Fruit fly (Drosophila melanogaster) whole organism, embryonic: ENCODE results near the gene VhaM9.7-d.

ENCODE experiments used
- Asciz ChIP-seq: fragments of 200-800 bp; sonication (Bioruptor generic); optimal IDR thresholded peaks from 2 replicates; lab custom pipeline; 2017; ENCODE audit warnings: missing biosample characterization, mild to moderate bottlenecking, missing genetic modification characterization, missing genetic modification reagents
- CG10366 ChIP-seq: fragments of 200-800 bp; sonication (Bioruptor generic); IDR thresholded peaks from 2 replicates; pipeline ENCODE4 v1.3.6; 2022; ENCODE audit warnings: missing biosample characterization, missing genetic modification characterization
- CG11560 ChIP-seq: fragments of 200-800 bp; sonication (Bioruptor generic); IDR thresholded peaks from 3 replicates; pipeline ENCODE4 v1.3.6; 2022; ENCODE audit warnings: missing biosample characterization, missing genetic modification characterization
- CG12236 ChIP-seq: fragments of 200-800 bp; sonication (Bioruptor generic); optimal IDR thresholded peaks from 2 replicates; lab custom pipeline; 2016; ENCODE audit warnings: missing biosample characterization, missing genetic modification characterization
- CG13775 ChIP-seq: fragments of 200-800 bp; sonication (Bioruptor generic); optimal IDR thresholded peaks from 3 replicates; lab custom pipeline; 2017; ENCODE audit warnings: missing biosample characterization, mild to moderate bottlenecking, missing genetic modification characterization
- CG14860 ChIP-seq: fragments of 200-800 bp; sonication (Bioruptor generic); IDR thresholded peaks from 3 replicates; pipeline ENCODE4 v1.3.6; 2022; ENCODE audit warnings: missing biosample characterization, missing genetic modification characterization; ENCODE audit not compliant: partially characterized antibody
- CG15269 ChIP-seq: fragments of 200-800 bp; sonication (Bioruptor generic); optimal IDR thresholded peaks from 2 replicates; lab custom pipeline; 2018; ENCODE audit warnings: missing biosample characterization, mild to moderate bottlenecking, missing genetic modification characterization, moderate library complexity
- CG15601 ChIP-seq: fragments of 200-800 bp; sonication (Bioruptor generic); optimal IDR thresholded peaks from 3 replicates; lab custom pipeline; 2019; ENCODE audit warnings: missing biosample characterization, mild to moderate bottlenecking, missing genetic modification characterization, moderate library complexity
- CG1647 ChIP-seq: fragments of 200-800 bp; sonication (Bioruptor generic); optimal IDR thresholded peaks from 3 replicates; lab custom pipeline; 2016; ENCODE audit warnings: missing biosample characterization, missing genetic modification characterization
- CG2116 ChIP-seq: fragments of 200-800 bp; sonication (Bioruptor generic); optimal IDR thresholded peaks from 3 replicates; lab custom pipeline; 2018; ENCODE audit warnings: missing biosample characterization, mild to moderate bottlenecking, missing genetic modification characterization
- CG2129 ChIP-seq: fragments of 200-800 bp; sonication (Bioruptor generic); IDR thresholded peaks from 2 replicates; pipeline ENCODE4 v1.3.6; 2022; ENCODE audit warnings: missing biosample characterization, missing genetic modification characterization; ENCODE audit not compliant: partially characterized antibody
- CG32767 ChIP-seq: fragments of 200-800 bp; sonication (Bioruptor generic); IDR thresholded peaks from 2 replicates; pipeline ENCODE4 v1.3.6; 2022; ENCODE audit warnings: missing biosample characterization, missing genetic modification characterization
- CG3838 ChIP-seq: fragments of 200-800 bp; sonication (Bioruptor generic); optimal IDR thresholded peaks from 3 replicates; lab custom pipeline; 2016; ENCODE audit warnings: missing biosample characterization, missing genetic modification characterization
- CG4617 ChIP-seq: fragments of 200-800 bp; sonication (Bioruptor generic); optimal IDR thresholded peaks from 3 replicates; lab custom pipeline; 2016; ENCODE audit warnings: missing biosample characterization, missing genetic modification characterization, borderline replicate concordance
- CG7839 ChIP-seq: fragments of 200-800 bp; sonication (Bioruptor generic); optimal IDR thresholded peaks from 3 replicates; lab custom pipeline; 2018; ENCODE audit warnings: missing biosample characterization, mild to moderate bottlenecking, missing genetic modification characterization, moderate library complexity
- CG7928 ChIP-seq: fragments of 200-800 bp; sonication (Bioruptor generic); optimal IDR thresholded peaks from 2 replicates; lab custom pipeline; 2017; ENCODE audit warnings: missing biosample characterization, mild to moderate bottlenecking, missing genetic modification characterization
- CG7987 ChIP-seq: fragments of 200-800 bp; sonication (Bioruptor generic); optimal IDR thresholded peaks from 2 replicates; lab custom pipeline; 2018; ENCODE audit warnings: missing biosample characterization, mild to moderate bottlenecking, missing genetic modification characterization, moderate library complexity
- CG8290 ChIP-seq, 3 experiments: fragments of 200-800 bp; sonication (Bioruptor generic); optimal IDR thresholded peaks; 2 replicates each; lab custom pipeline; 2016 to 2019; ENCODE audit warnings: missing biosample characterization in 3 of 3, missing genetic modification characterization in 3 of 3, mild to moderate bottlenecking in 2 of 3, moderate library complexity in 1 of 3
- CG8765 ChIP-seq: fragments of 200-800 bp; sonication (Bioruptor generic); IDR thresholded peaks from 2 replicates; pipeline ENCODE4 v1.3.6; 2022; ENCODE audit warnings: missing biosample characterization, missing genetic modification characterization
- CG9817 ChIP-seq: fragments of 200-800 bp; sonication (Bioruptor generic); optimal IDR thresholded peaks from 2 replicates; lab custom pipeline; 2018; ENCODE audit warnings: missing biosample characterization, mild to moderate bottlenecking, missing genetic modification characterization, moderate library complexity
- CTCF ChIP-seq: fragments of 200-800 bp; sonication (Bioruptor generic); optimal IDR thresholded peaks from 2 replicates; lab custom pipeline; 2017; ENCODE audit warnings: missing biosample characterization, mild to moderate bottlenecking, missing genetic modification characterization, moderate library complexity
- Drgx ChIP-seq: fragments of 200-800 bp; sonication (Bioruptor generic); IDR thresholded peaks from 2 replicates; pipeline ENCODE4 v1.3.6; 2022; ENCODE audit warnings: missing biosample characterization, missing genetic modification characterization
- ERR ChIP-seq: fragments of 200-800 bp; sonication (Bioruptor generic); optimal IDR thresholded peaks from 2 replicates; lab custom pipeline; 2016; ENCODE audit warnings: missing biosample characterization, missing genetic modification characterization
- Hmx ChIP-seq: fragments of 200-800 bp; sonication (Bioruptor generic); optimal IDR thresholded peaks from 2 replicates; lab custom pipeline; 2016; ENCODE audit warnings: missing biosample characterization, missing genetic modification characterization
- Hr78 ChIP-seq, 2 experiments: fragments of 200-800 bp in 1 of 2; fragments of >200 bp in 1 of 2; sonication (Bioruptor generic) in 1 of 2; optimal IDR thresholded peaks; 2 replicates each; lab custom pipeline; 2017 to 2019; ENCODE audit warnings: missing biosample characterization in 2 of 2, missing genetic modification characterization in 2 of 2, mild to moderate bottlenecking in 1 of 2, moderate library complexity in 1 of 2
- Jarid2 ChIP-seq: fragments of 200-800 bp; sonication (Bioruptor generic); optimal IDR thresholded peaks from 3 replicates; lab custom pipeline; 2017; ENCODE audit warnings: mild to moderate bottlenecking, missing biosample characterization, missing genetic modification reagents, missing genetic modification characterization
- Nf-YC ChIP-seq: fragments of 200-800 bp; optimal IDR thresholded peaks from 3 replicates; lab custom pipeline; 2019; ENCODE audit warnings: missing biosample characterization, mild to moderate bottlenecking, missing genetic modification characterization, moderate library complexity
- Sin3A ChIP-seq: fragments of >200 bp; optimal IDR thresholded peaks from 2 replicates; lab custom pipeline; 2018
- Vsx1 ChIP-seq: fragments of 200-800 bp; sonication (Bioruptor generic); optimal IDR thresholded peaks from 2 replicates; lab custom pipeline; 2017; ENCODE audit warnings: missing biosample characterization, mild to moderate bottlenecking, missing genetic modification characterization, missing genetic modification reagents
- Xbp1 ChIP-seq: fragments of 200-800 bp; sonication (Bioruptor generic); optimal IDR thresholded peaks from 3 replicates; lab custom pipeline; 2016; ENCODE audit warnings: missing biosample characterization, mild to moderate bottlenecking, missing genetic modification characterization
- ac ChIP-seq: fragments of 200-800 bp; sonication (Bioruptor generic); optimal IDR thresholded peaks from 3 replicates; lab custom pipeline; 2017; ENCODE audit warnings: missing biosample characterization, mild to moderate bottlenecking, missing genetic modification characterization
- al ChIP-seq: fragments of 200-800 bp; sonication (Bioruptor generic); IDR thresholded peaks from 2 replicates; pipeline ENCODE4 v1.3.6; 2022; ENCODE audit warnings: missing biosample characterization, missing genetic modification characterization
- bbx ChIP-seq: fragments of 200-800 bp; sonication (Bioruptor generic); IDR thresholded peaks from 2 replicates; pipeline ENCODE4 v1.3.6; 2022; ENCODE audit warnings: missing biosample characterization, missing genetic modification characterization; ENCODE audit not compliant: partially characterized antibody
- corto ChIP-seq: fragments of 200-800 bp; sonication (Bioruptor generic); optimal IDR thresholded peaks from 2 replicates; lab custom pipeline; 2016; ENCODE audit warnings: missing biosample characterization, mild to moderate bottlenecking, missing genetic modification characterization, moderate library complexity
- dmrt99B ChIP-seq: fragments of 200-800 bp; sonication (Bioruptor generic); optimal IDR thresholded peaks from 2 replicates; lab custom pipeline; 2018; ENCODE audit warnings: missing biosample characterization, mild to moderate bottlenecking, missing genetic modification characterization, moderate library complexity
- fu2 ChIP-seq: fragments of 200-800 bp; sonication (Bioruptor generic); optimal IDR thresholded peaks from 2 replicates; lab custom pipeline; 2016; ENCODE audit warnings: missing biosample characterization, missing genetic modification characterization
- ham ChIP-seq: fragments of 200-800 bp; sonication (Bioruptor generic); IDR thresholded peaks from 2 replicates; pipeline ENCODE4 v1.3.6; 2022; ENCODE audit warnings: missing biosample characterization, missing genetic modification characterization
- insv ChIP-seq, 2 experiments: fragments of 200-800 bp; sonication (Bioruptor generic); optimal IDR thresholded peaks; 3 replicates each; lab custom pipeline; 2016 to 2018; ENCODE audit warnings: missing biosample characterization in 2 of 2, missing genetic modification characterization in 2 of 2
- kah ChIP-seq: fragments of 200-800 bp; sonication (Bioruptor generic); optimal IDR thresholded peaks from 2 replicates; lab custom pipeline; 2018; ENCODE audit warnings: missing biosample characterization, mild to moderate bottlenecking, missing genetic modification characterization
- mld ChIP-seq: fragments of 200-800 bp; sonication (Bioruptor generic); IDR thresholded peaks from 3 replicates; pipeline ENCODE4 v1.3.6; 2022; ENCODE audit warnings: missing biosample characterization, missing genetic modification characterization; ENCODE audit not compliant: partially characterized antibody
- otp ChIP-seq: fragments of 200-800 bp; sonication (Bioruptor generic); IDR thresholded peaks from 3 replicates; pipeline ENCODE4, ENCODE4 v1.3.6; 2022; ENCODE audit warnings: missing biosample characterization, missing genetic modification characterization
- p53 ChIP-seq: fragments of 200-800 bp; sonication (Bioruptor generic); optimal IDR thresholded peaks from 2 replicates; lab custom pipeline; 2016; ENCODE audit warnings: missing biosample characterization, missing genetic modification characterization
- phol ChIP-seq: fragments of 200-800 bp; sonication (Bioruptor generic); optimal IDR thresholded peaks from 3 replicates; lab custom pipeline; 2018; ENCODE audit warnings: missing biosample characterization, mild to moderate bottlenecking, missing genetic modification characterization, moderate library complexity
- pros ChIP-seq: fragments of 200-800 bp; sonication (Bioruptor generic); optimal IDR thresholded peaks from 3 replicates; lab custom pipeline; 2019; ENCODE audit warnings: missing biosample characterization, mild to moderate bottlenecking, missing genetic modification characterization, moderate library complexity
- pum ChIP-seq: fragments of 200-800 bp; sonication (Bioruptor generic); optimal IDR thresholded peaks from 2 replicates; lab custom pipeline; 2016; ENCODE audit warnings: missing biosample characterization, missing genetic modification characterization
- seq ChIP-seq: fragments of 200-800 bp; sonication (Bioruptor generic); IDR thresholded peaks from 2 replicates; pipeline ENCODE4 v1.3.6; 2022; ENCODE audit warnings: missing biosample characterization, missing genetic modification characterization
- tll ChIP-seq, 2 experiments: fragments of 200-800 bp in 1 of 2; fragments of >200 bp in 1 of 2; sonication (Bioruptor generic) in 1 of 2; optimal IDR thresholded peaks; 2 replicates each; lab custom pipeline; 2017 to 2019; ENCODE audit warnings: missing biosample characterization in 2 of 2, missing genetic modification characterization in 2 of 2, mild to moderate bottlenecking in 1 of 2, moderate library complexity in 1 of 2
- trh ChIP-seq: fragments of 200-800 bp; sonication (Bioruptor generic); optimal IDR thresholded peaks from 2 replicates; lab custom pipeline; 2016; ENCODE audit warnings: missing biosample characterization, missing genetic modification characterization
- ttk ChIP-seq: fragments of 200-800 bp; sonication (Bioruptor generic); IDR thresholded peaks from 2 replicates; pipeline ENCODE4 v2.1.2; 2022; ENCODE audit warnings: missing biosample characterization, missing genetic modification characterization
- yki ChIP-seq: fragments of >200 bp; optimal IDR thresholded peaks from 3 replicates; lab custom pipeline; 2018
- zfh1 ChIP-seq: fragments of 200-800 bp; sonication (Bioruptor generic); IDR thresholded peaks from 3 replicates; pipeline ENCODE4 v1.3.6; 2022; ENCODE audit warnings: missing biosample characterization, missing genetic modification characterization

VhaM9.7-d gene

dm6 chr3R:16977745-16978305 is 2.8 kb downstream of the VhaM9.7-d start, which contains the start of gene Actn3 (continued):
- TF ChIP-seq ttk (GFP tag; lab: Robert Waterston, UW), result no peak
- no peak for TF ChIP-seq kah (GFP tag; lab: Kevin White, UChicago)
- no peak for TF ChIP-seq CG9817
- TF ChIP-seq CG13775 (GFP tag; lab: Kevin White, UChicago), result no peak
- peak; percentile 3 for TF ChIP-seq Nf-YC
- TF ChIP-seq Drgx, result no peak
- TF ChIP-seq CG7928 (GFP tag; lab: Kevin White, UChicago), result no peak
- no peak for TF ChIP-seq seq (GFP tag; lab: Robert Waterston, UW)
- TF ChIP-seq CG12236 (GFP tag; lab: Kevin White, UChicago), result no peak
- TF ChIP-seq insv (GFP tag; optimal IDR thresholded peaks at IDR 0.05; lab: Kevin White, UChicago), result peak in 1 of 2 experiments; percentile 100
- peak; percentile 81 for TF ChIP-seq CTCF (GFP tag; lab: Kevin White, UChicago)
- no peak for TF ChIP-seq Hmx (GFP tag; lab: Kevin White, UChicago)
- TF ChIP-seq fu2 (GFP tag; lab: Kevin White, UChicago), result no peak
- TF ChIP-seq CG1647 (GFP tag; lab: Kevin White, UChicago), result no peak
- TF ChIP-seq corto (GFP tag; lab: Kevin White, UChicago), result no peak
- no peak for TF ChIP-seq dmrt99B (tag; lab: Kevin White, UChicago)
- TF ChIP-seq ham (GFP tag; lab: Robert Waterston, UW), result no peak
- no peak for TF ChIP-seq Vsx1 (GFP tag; lab: Kevin White, UChicago)
- no peak for TF ChIP-seq al (GFP tag; lab: Robert Waterston, UW)
- TF ChIP-seq CG32767 (GFP tag; lab: Robert Waterston, UW), result no peak
- TF ChIP-seq ac (GFP tag; lab: Kevin White, UChicago), result no peak
- TF ChIP-seq CG11560 (tag; lab: Robert Waterston, UW), result peak; percentile 78; the same call in 2 of the 3 replicates
- no peak for TF ChIP-seq CG3838 (GFP tag; lab: Kevin White, UChicago)
- no peak for TF ChIP-seq CG2129 (GFP tag; lab: Robert Waterston, UW)
- no peak for TF ChIP-seq otp (GFP tag; lab: Robert Waterston, UW)
- no peak for TF ChIP-seq p53 (GFP tag; lab: Kevin White, UChicago)
- peak; percentile 40 for TF ChIP-seq yki (lab: Kevin White, UChicago)
- TF ChIP-seq pros (GFP tag; lab: Kevin White, UChicago), result no peak
- no peak for TF ChIP-seq CG10366 (GFP tag; lab: Robert Waterston, UW)
- TF ChIP-seq CG2116 (GFP tag; lab: Kevin White, UChicago), result no peak
- TF ChIP-seq Asciz, result no peak
- no peak for TF ChIP-seq CG4617 (GFP tag; lab: Kevin White, UChicago)
- TF ChIP-seq Hr78 (GFP tag; optimal IDR thresholded peaks at IDR 0.05; lab: Kevin White, UChicago), result no peak
- no peak for TF ChIP-seq CG8765
- TF ChIP-seq CG7839 (tag; lab: Kevin White, UChicago), result no peak
- no peak for TF ChIP-seq Xbp1 (GFP tag; lab: Kevin White, UChicago)
- no peak for TF ChIP-seq ERR (GFP tag; lab: Kevin White, UChicago)
- TF ChIP-seq tll (GFP tag; optimal IDR thresholded peaks at IDR 0.05; lab: Kevin White, UChicago), result no peak
- no peak for TF ChIP-seq CG7987 (GFP tag; lab: Kevin White, UChicago)
- TF ChIP-seq trh, result no peak
- no peak for TF ChIP-seq pum (GFP tag; lab: Kevin White, UChicago)
- no peak for TF ChIP-seq phol (tag; lab: Kevin White, UChicago)
- no peak for TF ChIP-seq CG8290 (GFP tag; optimal IDR thresholded peaks at IDR 0.05; lab: Kevin White, UChicago)
- no peak for TF ChIP-seq CG8290 (tag; optimal IDR thresholded peaks at IDR 0.05; lab: Kevin White, UChicago)
- TF ChIP-seq Jarid2, result no peak
- TF ChIP-seq CG15601, result peak; percentile 49
- TF ChIP-seq CG14860, result peak; percentile 11; the same call in 1 of the 3 replicates
- no peak for TF ChIP-seq zfh1 (GFP tag; lab: Robert Waterston, UW)
- TF ChIP-seq bbx (GFP tag; lab: Robert Waterston, UW), result 0 out of 2 replicates have a peak, but pooled peaks have one; percentile 38
- TF ChIP-seq CG15269 (tag; lab: Kevin White, UChicago), result no peak
- TF ChIP-seq Sin3A, result no peak
- TF ChIP-seq mld (GFP tag; lab: Robert Waterston, UW), result no peak
